Worm (Caenorhabditis elegans) whole organism, L2 larva: ENCODE data around the gene crn-5.

Experiments used
- R02D3.7 ChIP-seq: fragments of 150-350 bp; optimal IDR thresholded peaks from 2 replicates; lab custom pipeline; 2014; ENCODE audit warnings: missing biosample characterization, missing genetic modification characterization
- Y55F3AM.14 ChIP-seq: fragments of 200-800 bp; sonication (Bioruptor generic); optimal IDR thresholded peaks from 2 replicates; lab custom pipeline; 2018; ENCODE audit warnings: mild to moderate bottlenecking, missing genetic modification characterization, missing compliant biosample characterization
- alr-1 ChIP-seq: fragments of 150-350 bp; optimal IDR thresholded peaks from 2 replicates; lab custom pipeline; 2014; ENCODE audit warnings: missing biosample characterization, missing genetic modification characterization
- aly-2 ChIP-seq: fragments of 150-350 bp; optimal IDR thresholded peaks from 2 replicates; lab custom pipeline; 2014; ENCODE audit warnings: missing biosample characterization, missing genetic modification characterization
- ama-1 ChIP-seq: fragments of 150-350 bp; optimal IDR thresholded peaks from 2 replicates; lab custom pipeline; 2018; ENCODE audit warnings: inconsistent platforms
- ceh-82 ChIP-seq: fragments of 150-350 bp; optimal IDR thresholded peaks from 2 replicates; lab custom pipeline; 2014; ENCODE audit warnings: missing biosample characterization, missing genetic modification characterization
- crh-2 ChIP-seq: sonication (generic microtip); optimal IDR thresholded peaks from 2 replicates; lab custom pipeline; 2017; ENCODE audit warnings: missing biosample characterization, missing genetic modification characterization
- elt-1 ChIP-seq: fragments of 150-350 bp; optimal IDR thresholded peaks from 2 replicates; lab custom pipeline; 2014; ENCODE audit warnings: missing biosample characterization, missing genetic modification characterization
- elt-3 ChIP-seq: sonication (generic microtip); optimal IDR thresholded peaks from 2 replicates; lab custom pipeline; 2017; ENCODE audit warnings: missing biosample characterization, missing genetic modification characterization
- lin-11 ChIP-seq: fragments of 150-350 bp; sonication (generic microtip); optimal IDR thresholded peaks from 2 replicates; lab custom pipeline; 2014; ENCODE audit warnings: missing biosample characterization, missing genetic modification characterization, inconsistent platforms, mixed read lengths
- lin-13 ChIP-seq: fragments of 150-350 bp; optimal IDR thresholded peaks from 2 replicates; lab custom pipeline; 2014; ENCODE audit warnings: missing biosample characterization, missing genetic modification reagents, missing genetic modification characterization
- lin-39 ChIP-seq: fragments of 150-350 bp; optimal IDR thresholded peaks from 2 replicates; lab custom pipeline; 2014; ENCODE audit warnings: missing biosample characterization, missing genetic modification reagents, missing genetic modification characterization
- lsy-2 ChIP-seq, 2 experiments: fragments of 150-350 bp in 1 of 2; sonication (generic microtip) in 1 of 2; optimal IDR thresholded peaks; 2 replicates each; lab custom pipeline; 2014 to 2017; ENCODE audit warnings: missing biosample characterization in 2 of 2, missing genetic modification characterization in 2 of 2
- mab-5 ChIP-seq: fragments of 150-350 bp; optimal IDR thresholded peaks from 2 replicates; lab custom pipeline; 2014; ENCODE audit warnings: missing biosample characterization, missing genetic modification characterization
- mbf-1 ChIP-seq: sonication (generic microtip); optimal IDR thresholded peaks from 2 replicates; lab custom pipeline; 2017; ENCODE audit warnings: missing biosample characterization, missing genetic modification characterization
- mdl-1 ChIP-seq, 2 experiments: fragments of 150-350 bp in 1 of 2; sonication (generic microtip) in 1 of 2; optimal IDR thresholded peaks; 2 replicates each; lab custom pipeline; 2017; ENCODE audit warnings: missing biosample characterization in 2 of 2, missing genetic modification characterization in 2 of 2
- nhr-10 ChIP-seq: sonication (generic microtip); optimal IDR thresholded peaks from 2 replicates; lab custom pipeline; 2017; ENCODE audit warnings: missing biosample characterization, missing genetic modification characterization
- nhr-11 ChIP-seq: fragments of 150-350 bp; optimal IDR thresholded peaks from 2 replicates; lab custom pipeline; 2014; ENCODE audit warnings: missing biosample characterization, missing genetic modification characterization
- nhr-129 ChIP-seq: fragments of 150-350 bp; optimal IDR thresholded peaks from 2 replicates; lab custom pipeline; 2014; ENCODE audit warnings: missing biosample characterization, missing genetic modification characterization
- nhr-21 ChIP-seq: fragments of 150-350 bp; optimal IDR thresholded peaks from 2 replicates; lab custom pipeline; 2014; ENCODE audit warnings: missing biosample characterization, missing genetic modification characterization
- nhr-23 ChIP-seq: fragments of 150-350 bp; optimal IDR thresholded peaks from 2 replicates; lab custom pipeline; 2014; ENCODE audit warnings: missing biosample characterization, missing genetic modification reagents, missing genetic modification characterization
- nhr-25 ChIP-seq: fragments of 150-350 bp; sonication (generic microtip); optimal IDR thresholded peaks from 3 replicates; lab custom pipeline; 2014; ENCODE audit warnings: missing biosample characterization, missing genetic modification characterization
- nhr-77 ChIP-seq: fragments of 150-350 bp; optimal IDR thresholded peaks from 2 replicates; lab custom pipeline; 2014; ENCODE audit warnings: missing biosample characterization, missing genetic modification characterization
- sma-3 ChIP-seq: sonication (generic microtip); optimal IDR thresholded peaks from 2 replicates; lab custom pipeline; 2016; ENCODE audit warnings: missing genetic modification reagents, missing genetic modification characterization, missing compliant biosample characterization
- sma-9 ChIP-seq, 2 experiments: fragments of 150-350 bp in 1 of 2; sonication (generic microtip) in 1 of 2; optimal IDR thresholded peaks; 2 replicates each; lab custom pipeline; 2014 to 2016; ENCODE audit warnings: missing genetic modification characterization in 2 of 2, mild to moderate bottlenecking in 1 of 2, missing biosample characterization in 1 of 2, missing compliant biosample characterization in 1 of 2, missing genetic modification reagents in 1 of 2, moderate library complexity in 1 of 2
- unc-55 ChIP-seq: fragments of 150-350 bp; sonication (generic microtip); optimal IDR thresholded peaks from 3 replicates; lab custom pipeline; 2014; ENCODE audit warnings: missing biosample characterization, missing genetic modification reagents, missing genetic modification characterization
- unc-62 ChIP-seq: fragments of 150-350 bp; optimal IDR thresholded peaks from 2 replicates; lab custom pipeline; 2014; ENCODE audit warnings: missing biosample characterization, missing genetic modification reagents, missing genetic modification characterization
- zag-1 ChIP-seq: fragments of 150-350 bp; optimal IDR thresholded peaks from 2 replicates; lab custom pipeline; 2014; ENCODE audit warnings: missing biosample characterization, missing genetic modification characterization
- ztf-1 ChIP-seq: fragments of 200-800 bp; sonication (Bioruptor generic); conservative IDR thresholded peaks from 2 replicates; pipeline ENCODE4 v1.3.6; 2022; ENCODE audit warnings: missing genetic modification characterization, missing compliant biosample characterization
- ztf-4 ChIP-seq: fragments of 150-350 bp; optimal IDR thresholded peaks from 2 replicates; lab custom pipeline; 2014; ENCODE audit warnings: missing biosample characterization, missing genetic modification characterization

crn-5 gene

ce11 chrII:10592452-10592851 lies at the start of gene crn-5:
crn-5 (plus strand) TSS chrII:10592752.
- TF ChIP-seq mdl-1 (tag; optimal IDR thresholded peaks at IDR 0.05; lab: Kevin White, UChicago) (no peak), nhr-21 (no peak), sma-9 (GFP tag; optimal IDR thresholded peaks at IDR 0.05; lab: Kevin White, UChicago) (no peak), sma-9 (tag; optimal IDR thresholded peaks at IDR 0.05; lab: Kevin White, UChicago) (no peak), ama-1 (lab: Kevin White, UChicago) (no peak), lsy-2 (tag; optimal IDR thresholded peaks at IDR 0.05; lab: Kevin White, UChicago) (no peak), aly-2 (tag; lab: Kevin White, UChicago) (no peak), nhr-25 (tag; lab: Kevin White, UChicago) (no peak), nhr-77 (tag; lab: Kevin White, UChicago) (no peak), zag-1 (tag; lab: Kevin White, UChicago) (no peak), elt-1 (tag; lab: Kevin White, UChicago) (no peak), nhr-129 (tag; lab: Kevin White, UChicago) (no peak), Y55F3AM.14 (GFP tag; lab: Kevin White, UChicago) (no peak), elt-3 (tag; lab: Kevin White, UChicago) (no peak), ceh-82 (no peak), lin-39 (no peak), mbf-1 (tag; lab: Kevin White, UChicago) (no peak), unc-55 (GFP tag; lab: Kevin White, UChicago) (no peak), alr-1 (tag; lab: Kevin White, UChicago) (no peak), nhr-10 (tag; lab: Kevin White, UChicago) (no peak), R02D3.7 (tag; lab: Kevin White, UChicago) (no peak)

- no peak for TF ChIP-seq nhr-10 (tag; lab: Kevin White, UChicago)
- no peak for TF ChIP-seq elt-1 (tag; lab: Kevin White, UChicago)
- TF ChIP-seq nhr-25 (tag; lab: Kevin White, UChicago): peak; percentile 28
- TF ChIP-seq nhr-11 (tag; lab: Kevin White, UChicago): no peak
- peak; percentile 36 for TF ChIP-seq sma-3
- TF ChIP-seq ceh-82: no peak
- no peak for TF ChIP-seq nhr-21
- peak; percentile 35 for TF ChIP-seq sma-9 (GFP tag; optimal IDR thresholded peaks at IDR 0.05; lab: Kevin White, UChicago)
- TF ChIP-seq sma-9 (tag; optimal IDR thresholded peaks at IDR 0.05; lab: Kevin White, UChicago): no peak
- TF ChIP-seq crh-2: peak; percentile 1
- TF ChIP-seq nhr-23: no peak
- TF ChIP-seq lin-13 (GFP tag; lab: Kevin White, UChicago): no peak
These were observed 49.0 kb upstream of the crn-5 start for ce11 chrII:10543457-10544137.

DNA sequence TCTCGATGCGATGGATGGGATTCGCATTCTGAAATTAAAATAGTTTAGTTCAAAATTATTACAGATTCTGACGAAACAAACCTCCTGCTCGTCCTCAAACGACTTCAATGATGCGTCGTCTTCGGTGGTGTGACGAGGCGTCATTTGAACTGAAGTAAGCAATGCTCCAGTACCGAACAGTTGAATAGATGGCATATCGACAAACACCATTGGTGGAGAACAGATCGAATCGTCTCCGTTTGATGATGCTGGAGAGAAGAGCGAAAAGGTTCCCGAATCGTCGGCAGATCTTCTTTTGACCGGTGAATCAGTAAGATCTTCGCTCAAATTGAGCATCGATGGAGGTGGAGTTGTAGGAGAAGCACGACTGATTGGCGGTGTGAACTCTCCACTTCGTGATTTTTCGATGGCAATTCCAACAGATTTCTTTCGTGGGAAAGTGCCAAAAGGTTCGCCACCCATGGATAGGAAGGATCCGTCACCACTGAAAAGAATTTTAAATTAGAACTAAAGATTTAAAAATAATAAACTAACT lies 48.1 kb upstream of the crn-5 start:
- TF ChIP-seq alr-1 (tag; lab: Kevin White, UChicago) (no peak), lin-11 (tag; lab: Kevin White, UChicago) (peak; percentile 11), nhr-129 (tag; lab: Kevin White, UChicago) (peak; percentile 33)

DNA sequence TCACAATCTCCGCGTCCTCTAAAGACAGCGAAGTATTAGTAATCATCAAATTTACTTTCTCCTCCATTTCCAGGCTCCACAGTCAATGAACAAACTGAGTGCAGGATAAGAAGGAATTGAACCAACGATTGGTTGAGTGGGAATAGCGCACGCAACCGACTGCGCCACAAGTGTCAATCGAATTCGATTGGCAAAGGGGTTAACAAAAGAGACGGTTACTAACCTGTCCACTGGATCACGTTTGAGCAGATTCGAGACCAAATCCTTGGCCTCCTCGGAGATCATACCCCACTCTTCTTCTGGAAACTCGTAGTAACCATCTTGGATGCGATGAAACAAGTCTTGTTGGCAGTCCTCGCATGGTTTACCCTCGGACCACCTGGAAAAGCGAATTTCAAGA lies 47.3 kb upstream of the crn-5 start:
- no peak for TF ChIP-seq alr-1 (tag; lab: Kevin White, UChicago)
- TF ChIP-seq mab-5 (tag; lab: Kevin White, UChicago): no peak
- peak; percentile 77 for TF ChIP-seq ama-1 (lab: Kevin White, UChicago)
- TF ChIP-seq lin-13 (GFP tag; lab: Kevin White, UChicago): peak; percentile 17
- TF ChIP-seq unc-62: no peak
- TF ChIP-seq nhr-21: no peak
- peak in 1 of 2 experiments; percentile 8 for TF ChIP-seq mdl-1 (tag; optimal IDR thresholded peaks at IDR 0.05; lab: Kevin White, UChicago)
- no peak for TF ChIP-seq unc-55 (GFP tag; lab: Kevin White, UChicago)
- no peak for TF ChIP-seq aly-2 (tag; lab: Kevin White, UChicago)
- TF ChIP-seq, all 48 proteins: peak for 3

- TF ChIP-seq sma-3 (peak; percentile 25), nhr-21 (peak; percentile 7), R02D3.7 (tag; lab: Kevin White, UChicago) (no peak), Y55F3AM.14 (GFP tag; lab: Kevin White, UChicago) (peak; percentile 20), ztf-1 (GFP tag; lab: Robert Waterston, UW) (no peak), ztf-4 (peak; percentile 59), nhr-129 (tag; lab: Kevin White, UChicago) (peak; percentile 22)
- TF ChIP-seq, all 48 proteins: peak for 5
These were observed 46.4 kb upstream of the crn-5 start for ce11 chrII:10545924-10546783.
